Worm (Caenorhabditis elegans): ENCODE results near the gene nhr-180.

- TF ChIP-seq ceh-32 (tag; optimal IDR thresholded peaks at IDR 0.05; ENCODE audit: poor library complexity): no peak
- TF ChIP-seq egl-27 (tag; optimal IDR thresholded peaks at IDR 0.05): no peak
- TF ChIP-seq daf-8 (GFP tag; IDR thresholded peaks at IDR 0.05): no peak
- TF ChIP-seq lim-7 (GFP tag; IDR thresholded peaks at IDR 0.05): no peak
- TF ChIP-seq F49E8.2 (tag; optimal IDR thresholded peaks at IDR 0.05; ENCODE audit: borderline replicate concordance): no peak
Measured at ce11 chrV:617917-618316, 49.4 kb downstream of the nhr-180 start.
